Worm (Caenorhabditis elegans) whole organism, L4 larva: Measurements from ENCODE around the gene sre-33.

Experiments used
- F10B5.3 ChIP-seq: sonication (generic microtip); optimal IDR thresholded peaks from 2 replicates; lab custom pipeline; 2016; ENCODE audit warnings: mild to moderate bottlenecking, missing genetic modification characterization, missing compliant biosample characterization
- F44E2.7 ChIP-seq: fragments of 200-800 bp; sonication (Bioruptor generic); IDR thresholded peaks from 2 replicates; pipeline ENCODE4 v2.1.2; 2022; ENCODE audit warnings: missing genetic modification characterization, missing compliant biosample characterization
- F49E8.2 ChIP-seq: sonication (generic microtip); optimal IDR thresholded peaks from 2 replicates; lab custom pipeline; 2016; ENCODE audit warnings: missing compliant biosample characterization, mild to moderate bottlenecking, missing genetic modification characterization, borderline replicate concordance
- R02D3.7 ChIP-seq: fragments of 150-350 bp; sonication (generic microtip); optimal IDR thresholded peaks from 3 replicates; lab custom pipeline; 2014; ENCODE audit warnings: missing biosample characterization, missing genetic modification characterization
- T26A8.4 ChIP-seq: fragments of 200-800 bp; sonication (Bioruptor generic); IDR thresholded peaks from 2 replicates; pipeline ENCODE4 v1.3.6; 2022; ENCODE audit warnings: missing genetic modification characterization, missing compliant biosample characterization
- Y105C5A.15 ChIP-seq: fragments of 200-800 bp; sonication (Bioruptor generic); IDR thresholded peaks from 2 replicates; pipeline ENCODE4 v1.3.6; 2022; ENCODE audit warnings: missing genetic modification characterization, missing compliant biosample characterization
- Y75B8A.6 ChIP-seq: fragments of 200-800 bp; sonication (Bioruptor generic); IDR thresholded peaks from 2 replicates; pipeline ENCODE4 v1.3.6; 2022; ENCODE audit warnings: missing genetic modification reagents, missing genetic modification characterization, missing compliant biosample characterization
- ZK337.2 ChIP-seq: fragments of 200-800 bp; sonication (Bioruptor generic); IDR thresholded peaks from 2 replicates; pipeline ENCODE4 v1.3.6; 2022; ENCODE audit warnings: missing genetic modification reagents, missing genetic modification characterization, missing compliant biosample characterization
- aly-2 ChIP-seq: sonication (generic microtip); optimal IDR thresholded peaks from 2 replicates; lab custom pipeline; 2018; ENCODE audit warnings: missing biosample characterization, missing genetic modification characterization
- ceh-20 ChIP-seq: fragments of 200-800 bp; sonication (Bioruptor generic); IDR thresholded peaks from 2 replicates; pipeline ENCODE4 v1.3.6; 2022; ENCODE audit warnings: missing genetic modification reagents, missing genetic modification characterization, missing compliant biosample characterization
- ceh-28 ChIP-seq: fragments of 150-350 bp; optimal IDR thresholded peaks from 2 replicates; lab custom pipeline; 2014; ENCODE audit warnings: missing biosample characterization, missing genetic modification reagents, missing genetic modification characterization
- ceh-62 ChIP-seq: sonication (generic microtip); optimal IDR thresholded peaks from 2 replicates; lab custom pipeline; 2017; ENCODE audit warnings: missing biosample characterization, missing genetic modification characterization
- ces-1 ChIP-seq: fragments of 150-350 bp; sonication (generic microtip); optimal IDR thresholded peaks from 4 replicates; lab custom pipeline; 2014; ENCODE audit warnings: missing biosample characterization, missing genetic modification reagents, missing genetic modification characterization
- cey-2 ChIP-seq: sonication (generic microtip); optimal IDR thresholded peaks from 3 replicates; lab custom pipeline; 2017; ENCODE audit warnings: missing genetic modification characterization, mild to moderate bottlenecking, missing compliant biosample characterization, antibody characterized with exemption, borderline replicate concordance; ENCODE audit not compliant: insufficient read depth
- ctbp-1 ChIP-seq: fragments of 200-800 bp; sonication (Bioruptor generic); IDR thresholded peaks from 2 replicates; pipeline ENCODE4 v1.3.6; 2022; ENCODE audit warnings: missing genetic modification reagents, missing genetic modification characterization, missing compliant biosample characterization
- daf-12 ChIP-seq: fragments of 150-350 bp; optimal IDR thresholded peaks from 2 replicates; lab custom pipeline; 2014; ENCODE audit warnings: missing biosample characterization, missing genetic modification reagents, missing genetic modification characterization
- daf-19 ChIP-seq: fragments of 200-800 bp; sonication (Bioruptor generic); conservative IDR thresholded peaks from 2 replicates; pipeline ENCODE4 v1.3.6; 2022; ENCODE audit warnings: missing genetic modification characterization, missing compliant biosample characterization
- dmd-9 ChIP-seq: fragments of 200-800 bp; sonication (Bioruptor generic); IDR thresholded peaks from 2 replicates; pipeline ENCODE4 v1.3.6; 2022; ENCODE audit warnings: missing genetic modification reagents, missing genetic modification characterization, missing compliant biosample characterization
- duxl-1 ChIP-seq: sonication (generic microtip); optimal IDR thresholded peaks from 2 replicates; lab custom pipeline; 2016; ENCODE audit warnings: mild to moderate bottlenecking, missing genetic modification characterization, moderate library complexity, missing compliant biosample characterization; ENCODE audit not compliant: poor library complexity
- fkh-10 ChIP-seq: fragments of 150-350 bp; optimal IDR thresholded peaks from 2 replicates; lab custom pipeline; 2014; ENCODE audit warnings: missing biosample characterization, missing genetic modification reagents, missing genetic modification characterization
- fos-1 ChIP-seq: fragments of 150-350 bp; optimal IDR thresholded peaks from 2 replicates; lab custom pipeline; 2014; ENCODE audit warnings: missing biosample characterization, missing genetic modification characterization
- hif-1 ChIP-seq, 2 experiments: sonication (generic microtip); optimal IDR thresholded peaks; 2 replicates each; lab custom pipeline; 2016 to 2017; ENCODE audit warnings: missing compliant biosample characterization in 2 of 2, missing genetic modification characterization in 2 of 2, missing genetic modification reagents in 2 of 2, missing genotype in 2 of 2, mild to moderate bottlenecking in 1 of 2
- lim-7 ChIP-seq: fragments of 200-800 bp; sonication (Bioruptor generic); IDR thresholded peaks from 2 replicates; pipeline ENCODE4 v1.3.6; 2022; ENCODE audit warnings: missing genetic modification characterization, missing compliant biosample characterization
- lin-1 ChIP-seq: fragments of 200-800 bp; sonication (Bioruptor generic); IDR thresholded peaks from 2 replicates; pipeline ENCODE4 v1.3.6; 2022; ENCODE audit warnings: missing genetic modification reagents, missing genetic modification characterization, missing compliant biosample characterization
- lsy-2 ChIP-seq, 2 experiments: fragments of 150-350 bp in 1 of 2; sonication (generic microtip) in 1 of 2; optimal IDR thresholded peaks; 2 replicates each; lab custom pipeline; 2014 to 2017; ENCODE audit warnings: missing biosample characterization in 2 of 2, missing genetic modification characterization in 2 of 2
- madf-5 ChIP-seq, 2 experiments: fragments of 200-800 bp; sonication (Bioruptor generic); IDR thresholded peaks; 2 replicates each; pipeline ENCODE4 v1.3.6; 2022; ENCODE audit warnings: missing compliant biosample characterization in 2 of 2, missing genetic modification characterization in 2 of 2
- mdt-29 ChIP-seq: fragments of 200-800 bp; sonication (Bioruptor generic); IDR thresholded peaks from 2 replicates; pipeline ENCODE4 v1.3.6; 2022; ENCODE audit warnings: missing genetic modification reagents, missing genetic modification characterization, missing compliant biosample characterization
- mep-1 ChIP-seq: fragments of 150-350 bp; sonication (generic microtip); optimal IDR thresholded peaks from 3 replicates; lab custom pipeline; 2014; ENCODE audit warnings: missing biosample characterization, missing genetic modification characterization
- nhr-237 ChIP-seq: sonication (generic microtip); optimal IDR thresholded peaks from 2 replicates; lab custom pipeline; 2017; ENCODE audit warnings: missing biosample characterization, missing genetic modification characterization
- nhr-28 ChIP-seq: fragments of 150-350 bp; optimal IDR thresholded peaks from 2 replicates; lab custom pipeline; 2014; ENCODE audit warnings: missing biosample characterization, missing genetic modification characterization
- nhr-41 ChIP-seq: fragments of 200-800 bp; sonication (Bioruptor generic); IDR thresholded peaks from 2 replicates; pipeline ENCODE4 v1.3.6; 2022; ENCODE audit warnings: missing genetic modification reagents, missing genetic modification characterization, missing compliant biosample characterization
- nhr-42 ChIP-seq: fragments of 200-800 bp; sonication (Bioruptor generic); IDR thresholded peaks from 2 replicates; pipeline ENCODE4 v1.3.6; 2022; ENCODE audit warnings: missing genetic modification characterization, missing compliant biosample characterization
- rbr-2 ChIP-seq: sonication (generic microtip); optimal IDR thresholded peaks from 2 replicates; lab custom pipeline; 2016; ENCODE audit warnings: missing genotype, missing genetic modification characterization, missing compliant biosample characterization
- saeg-2 ChIP-seq: fragments of 200-800 bp; sonication (Bioruptor generic); IDR thresholded peaks from 2 replicates; pipeline ENCODE4 v1.3.6; 2022; ENCODE audit warnings: missing genetic modification reagents, missing genetic modification characterization, missing compliant biosample characterization
- set-16 ChIP-seq: fragments of 200-800 bp; sonication (Bioruptor generic); IDR thresholded peaks from 2 replicates; pipeline ENCODE4 v1.3.6; 2022; ENCODE audit warnings: missing genetic modification reagents, missing genetic modification characterization, missing compliant biosample characterization
- snpc-1.2 ChIP-seq: fragments of 200-800 bp; sonication (Bioruptor generic); IDR thresholded peaks from 2 replicates; pipeline ENCODE4 v1.3.6; 2022; ENCODE audit warnings: missing genetic modification reagents, missing genetic modification characterization, missing compliant biosample characterization
- spr-1 ChIP-seq: sonication (generic microtip); optimal IDR thresholded peaks from 2 replicates; lab custom pipeline; 2016; ENCODE audit warnings: mild to moderate bottlenecking, missing genetic modification characterization, missing compliant biosample characterization
- unc-130 ChIP-seq: sonication (generic microtip); optimal IDR thresholded peaks from 2 replicates; lab custom pipeline; 2016; ENCODE audit warnings: missing genetic modification reagents, missing genetic modification characterization, missing compliant biosample characterization
- unc-39 ChIP-seq: sonication (generic microtip); optimal IDR thresholded peaks from 2 replicates; lab custom pipeline; 2017; ENCODE audit warnings: missing biosample characterization, missing genetic modification characterization
- zfp-3 ChIP-seq: fragments of 200-800 bp; sonication (Bioruptor generic); conservative IDR thresholded peaks from 2 replicates; pipeline ENCODE4 v1.3.6; 2022; ENCODE audit warnings: missing genetic modification reagents, missing genetic modification characterization, missing compliant biosample characterization

sre-33 gene

DNA sequence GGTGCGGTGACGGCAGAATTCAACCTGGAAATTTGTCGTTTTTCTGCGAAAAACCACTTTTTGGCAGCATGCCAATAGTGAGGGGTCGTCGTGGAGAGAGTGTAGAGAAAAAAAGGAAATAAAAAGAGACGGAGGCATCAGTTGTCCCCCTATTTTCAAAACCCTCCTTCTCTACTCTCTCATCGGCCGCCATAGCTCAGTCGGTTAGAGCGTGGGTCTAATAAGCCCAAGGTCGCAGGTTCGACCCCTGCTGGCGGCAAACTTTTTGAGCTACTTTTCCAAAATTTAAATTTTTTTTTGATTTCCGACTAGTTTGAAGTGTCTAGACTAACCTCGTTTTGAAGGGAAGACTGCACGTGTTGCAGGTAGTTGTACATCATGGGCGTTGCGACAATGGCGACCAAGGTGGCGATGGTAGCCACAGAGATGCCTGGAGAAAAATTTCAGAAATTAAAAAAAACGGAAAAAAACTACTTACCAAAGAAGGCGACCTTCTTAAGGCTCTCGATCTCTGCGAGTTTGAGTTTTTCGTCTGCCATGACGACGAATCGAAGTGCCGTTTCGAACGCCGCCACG lies 41.5 kb downstream of the sre-33 start, which contains the start of gene col-85 (continued):
- TF ChIP-seq Y75B8A.6: peak; percentile 73; the same call in 1 of the 2 replicates
- no peak for TF ChIP-seq unc-39 (tag; lab: Kevin White, UChicago)
- TF ChIP-seq ZK337.2 (GFP tag; lab: Robert Waterston, UW): peak; percentile 93
- TF ChIP-seq daf-12: no peak
- TF ChIP-seq mdt-29 (GFP tag; lab: Robert Waterston, UW): peak; percentile 79
- TF ChIP-seq nhr-237 (tag; lab: Kevin White, UChicago): no peak
- peak; percentile 90; the same call in 1 of the 2 replicates for TF ChIP-seq Y105C5A.15 (GFP tag; lab: Robert Waterston, UW)
- TF ChIP-seq spr-1: peak; percentile 79
- no peak for TF ChIP-seq set-16 (GFP tag; lab: Robert Waterston, UW)
- TF ChIP-seq aly-2 (tag; lab: Kevin White, UChicago): no peak
- TF ChIP-seq lsy-2 (tag; optimal IDR thresholded peaks at IDR 0.05; lab: Kevin White, UChicago): no peak
- TF ChIP-seq R02D3.7 (tag; lab: Kevin White, UChicago): peak; percentile 21
- TF ChIP-seq lim-7 (GFP tag; lab: Robert Waterston, UW): peak; percentile 98
- TF ChIP-seq hif-1 (tag; optimal IDR thresholded peaks at IDR 0.05; lab: Kevin White, UChicago): peak; percentile 5 to 68
- peak; percentile 88 for TF ChIP-seq snpc-1.2
- peak; percentile 78; the same call in 1 of the 2 replicates for TF ChIP-seq nhr-42 (GFP tag; lab: Robert Waterston, UW)
- TF ChIP-seq daf-19 (GFP tag; lab: Robert Waterston, UW): no peak
- TF ChIP-seq T26A8.4 (GFP tag; lab: Robert Waterston, UW): peak; percentile 92
- TF ChIP-seq unc-130 (GFP tag; lab: Kevin White, UChicago): peak; percentile 63
- TF ChIP-seq F44E2.7 (GFP tag; lab: Robert Waterston, UW): peak; percentile 80; the same call in 1 of the 2 replicates
- TF ChIP-seq dmd-9 (GFP tag; lab: Robert Waterston, UW): peak; percentile 87
- peak; percentile 78 for TF ChIP-seq ceh-20 (GFP tag; lab: Robert Waterston, UW)
- TF ChIP-seq F49E8.2 (tag; lab: Kevin White, UChicago): peak; percentile 49
- TF ChIP-seq ces-1: no peak
- TF ChIP-seq saeg-2: peak; percentile 57; the same call in 1 of the 2 replicates
- TF ChIP-seq F10B5.3 (tag; lab: Kevin White, UChicago): no peak
- TF ChIP-seq cey-2 (tag; lab: Kevin White, UChicago): no peak
- peak; percentile 73 for TF ChIP-seq zfp-3 (GFP tag; lab: Robert Waterston, UW)
- no peak for TF ChIP-seq fos-1 (tag; lab: Kevin White, UChicago)
- peak; percentile 94 for TF ChIP-seq nhr-41 (GFP tag; lab: Robert Waterston, UW)
- TF ChIP-seq ceh-28: no peak
- no peak for TF ChIP-seq ceh-62 (tag; lab: Kevin White, UChicago)
- TF ChIP-seq nhr-28 (tag; lab: Kevin White, UChicago): peak; percentile 48
- TF ChIP-seq, all 104 proteins: peak for 71

DNA sequence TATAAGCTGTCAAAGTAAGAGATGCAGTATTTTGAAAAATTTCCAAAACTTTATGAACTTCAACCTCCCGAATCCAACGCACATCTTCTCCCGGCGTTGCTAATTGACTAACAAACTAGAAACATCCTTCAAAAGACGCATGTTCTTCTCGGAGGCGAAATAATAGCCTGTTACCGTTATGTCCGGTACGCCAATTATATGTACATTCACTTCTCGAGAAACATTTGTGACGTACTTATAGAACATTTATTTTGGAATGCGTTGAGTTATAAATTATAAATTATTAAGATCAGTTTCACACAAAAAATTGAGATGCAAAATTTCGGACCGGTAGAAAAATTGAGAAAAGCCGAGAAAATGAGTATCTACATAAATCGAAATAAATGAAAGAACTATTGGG lies 43.9 kb downstream of the sre-33 start, which contains the start of gene T21B4.3:
Gene T21B4.3, minus strand, starts transcription at position 101 of the 400 bp plus-strand sequence.
- TF ChIP-seq lin-1 (GFP tag; lab: Robert Waterston, UW): no peak
- no peak for TF ChIP-seq T26A8.4 (GFP tag; lab: Robert Waterston, UW)
- no peak for TF ChIP-seq rbr-2
- TF ChIP-seq madf-5 (GFP tag; IDR thresholded peaks at IDR 0.05; lab: Robert Waterston, UW): no peak
- TF ChIP-seq unc-130 (GFP tag; lab: Kevin White, UChicago): no peak
- TF ChIP-seq fkh-10 (GFP tag; lab: Kevin White, UChicago): no peak
- no peak for TF ChIP-seq dmd-9 (GFP tag; lab: Robert Waterston, UW)
- TF ChIP-seq zfp-3 (GFP tag; lab: Robert Waterston, UW): no peak

ce11 chrII:12499969-12500368 lies 46.9 kb downstream of the sre-33 start:
- TF ChIP-seq hif-1 (tag; optimal IDR thresholded peaks at IDR 0.05; lab: Kevin White, UChicago) (peak in 1 of 2 experiments; percentile 37), ctbp-1 (GFP tag; lab: Robert Waterston, UW) (0 out of 2 replicates have a peak, but pooled peaks have one; percentile 35), mep-1 (tag; lab: Kevin White, UChicago) (no peak), duxl-1 (tag; lab: Kevin White, UChicago) (no peak), ces-1 (peak; percentile 65), fkh-10 (GFP tag; lab: Kevin White, UChicago) (peak; percentile 29)
